Worm (Caenorhabditis elegans): ENCODE measurements around the gene cdgs-1.

The cdgs-1 gene

DNA sequence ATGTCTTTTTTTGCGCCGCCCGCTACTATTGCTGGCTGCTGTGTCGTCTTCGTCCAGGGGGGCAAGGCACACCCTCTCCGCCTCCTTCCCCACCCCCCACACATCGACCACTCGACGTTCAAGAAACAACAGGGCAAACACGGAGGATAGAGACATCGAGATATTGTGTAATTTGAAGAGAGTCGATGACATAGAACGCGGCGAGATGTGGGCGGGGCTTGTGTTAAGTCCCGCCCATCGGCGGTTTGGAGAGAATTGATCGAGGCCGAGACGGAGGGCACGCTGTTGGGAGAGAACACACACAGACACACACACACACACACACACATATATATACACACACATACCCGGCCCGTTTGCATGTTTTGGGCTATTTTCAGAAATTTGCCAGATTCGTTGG is 30.1 kb upstream of the cdgs-1 start (continued):
- no peak for TF ChIP-seq mxl-2 (GFP tag; conservative IDR thresholded peaks at IDR 0.05)
- TF ChIP-seq ceh-32 (tag; optimal IDR thresholded peaks at IDR 0.05; ENCODE audit: poor library complexity), result peak; percentile 39
- peak; percentile 52 for TF ChIP-seq nhr-102 (tag; optimal IDR thresholded peaks at IDR 0.05)
- no peak for TF ChIP-seq vab-7 (GFP tag; IDR thresholded peaks at IDR 0.05)
- peak; percentile 53 for TF ChIP-seq lin-13 (GFP tag; optimal IDR thresholded peaks at IDR 0.05)
- TF ChIP-seq mep-1 (tag; optimal IDR thresholded peaks at IDR 0.05), result peak; percentile 89
- TF ChIP-seq zfp-3 (GFP tag; conservative IDR thresholded peaks at IDR 0.05), result no peak
- TF ChIP-seq ZK337.2 (GFP tag; IDR thresholded peaks at IDR 0.05), result 0 out of 2 replicates have a peak, but pooled peaks have one; percentile 53
- TF ChIP-seq daf-16 (GFP tag; optimal IDR thresholded peaks at IDR 0.05), result peak; percentile 25 to 57
- peak; percentile 72 for TF ChIP-seq daf-16 (tag; optimal IDR thresholded peaks at IDR 0.05)
- TF ChIP-seq F49E8.2 (tag; optimal IDR thresholded peaks at IDR 0.05; ENCODE audit: borderline replicate concordance), result no peak
- peak; percentile 46 for TF ChIP-seq F10B5.3 (tag; optimal IDR thresholded peaks at IDR 0.05)
- TF ChIP-seq tra-1 (GFP tag; IDR thresholded peaks at IDR 0.05), result peak; percentile 44; the same call in 1 of the 2 replicates
- TF ChIP-seq F44E2.7 (GFP tag; IDR thresholded peaks at IDR 0.05), result 0 out of 2 replicates have a peak, but pooled peaks have one; percentile 11
- TF ChIP-seq T26A8.4 (GFP tag; IDR thresholded peaks at IDR 0.05), result peak; percentile 41
- peak; percentile 88 for TF ChIP-seq hmg-1.1 (GFP tag; IDR thresholded peaks at IDR 0.05)
- TF ChIP-seq daf-12 (tag; optimal IDR thresholded peaks at IDR 0.05), result no peak
- TF ChIP-seq pqm-1 (tag; optimal IDR thresholded peaks at IDR 0.05), result no peak
- TF ChIP-seq nhr-41 (GFP tag; IDR thresholded peaks at IDR 0.05), result no peak
- TF ChIP-seq spr-1 (tag; optimal IDR thresholded peaks at IDR 0.05), result peak; percentile 54
- TF ChIP-seq unc-62 (GFP tag; optimal IDR thresholded peaks at IDR 0.05 in 1 of 2), result peak in 1 of 2 experiments; percentile 72
- no peak for TF ChIP-seq unc-62 (tag; optimal IDR thresholded peaks at IDR 0.05)
- peak; percentile 79 for TF ChIP-seq hlh-30 (tag; optimal IDR thresholded peaks at IDR 0.05; ENCODE audit: insufficient read depth)
- peak; percentile 82 for TF ChIP-seq mxl-3 (GFP tag; optimal IDR thresholded peaks at IDR 0.05)
- TF ChIP-seq zip-11 (GFP tag; IDR thresholded peaks at IDR 0.05), result no peak
- TF ChIP-seq ztf-7 (tag; optimal IDR thresholded peaks at IDR 0.05), result peak; percentile 31
- peak; percentile 45 for TF ChIP-seq ceh-28 (tag; optimal IDR thresholded peaks at IDR 0.05)
- peak; percentile 62 for TF ChIP-seq nhr-11 (tag; optimal IDR thresholded peaks at IDR 0.05)
- TF ChIP-seq mes-2 (tag; optimal IDR thresholded peaks at IDR 0.05; ENCODE audit: poor library complexity, severe bottlenecking), result peak; percentile 77
- TF ChIP-seq aha-1 (tag), result peak; percentile 99
- no peak for TF ChIP-seq lin-15B (tag; optimal IDR thresholded peaks at IDR 0.05)
- TF ChIP-seq pha-4 (GFP tag; IDR thresholded peaks at IDR 0.05), result peak; percentile 22; the same call in 1 of the 2 replicates
- no peak for TF ChIP-seq pha-4 (tag; optimal IDR thresholded peaks at IDR 0.05)
- TF ChIP-seq nhr-237 (tag; optimal IDR thresholded peaks at IDR 0.05), result no peak
- TF ChIP-seq ztf-11 (tag; optimal IDR thresholded peaks at IDR 0.05), result no peak
- TF ChIP-seq nhr-48 (tag; optimal IDR thresholded peaks at IDR 0.05), result peak; percentile 52
- TF ChIP-seq zfp-2 (tag; optimal IDR thresholded peaks at IDR 0.05), result no peak
- peak; percentile 91 for TF ChIP-seq rbr-2 (tag; optimal IDR thresholded peaks at IDR 0.05)
- 0 out of 2 replicates have a peak, but pooled peaks have one; percentile 55 for TF ChIP-seq dmd-8 (GFP tag; IDR thresholded peaks at IDR 0.05)
- no peak for TF ChIP-seq aly-2 (tag; optimal IDR thresholded peaks at IDR 0.05)
- peak; percentile 92 for TF ChIP-seq hlh-11 (tag; optimal IDR thresholded peaks at IDR 0.05)
- TF ChIP-seq Y48G9A.11 (GFP tag; IDR thresholded peaks at IDR 0.05), result no peak
- no peak for TF ChIP-seq tag-97 (GFP tag; IDR thresholded peaks at IDR 0.05)
- TF ChIP-seq php-3 (GFP tag; IDR thresholded peaks at IDR 0.05), result 0 out of 2 replicates have a peak, but pooled peaks have one; percentile 36
- TF ChIP-seq set-16 (GFP tag; IDR thresholded peaks at IDR 0.05), result peak; percentile 82
- TF ChIP-seq ceh-44 (GFP tag; IDR thresholded peaks at IDR 0.05), result no peak; the same call in 1 of the 2 replicates
- no peak for TF ChIP-seq nhr-42 (GFP tag; IDR thresholded peaks at IDR 0.05)
- TF ChIP-seq ama-1 (optimal IDR thresholded peaks at IDR 0.05), result peak; percentile 24
- TF ChIP-seq nhr-6 (tag; optimal IDR thresholded peaks at IDR 0.05), result no peak
- no peak for TF ChIP-seq Y75B8A.6 (GFP tag; IDR thresholded peaks at IDR 0.05)
- peak; percentile 49 for TF ChIP-seq lin-38 (GFP tag; IDR thresholded peaks at IDR 0.05)
- TF ChIP-seq F37D6.2 (tag; optimal IDR thresholded peaks at IDR 0.05), result peak; percentile 51
- no peak for TF ChIP-seq egl-43 (GFP tag; IDR thresholded peaks at IDR 0.05)

Measured in whole organism, L4 larva.